Fruit fly (Drosophila melanogaster): ENCODE data around the gene MCTS1.

- no peak for TF ChIP-seq CG8478 (optimal IDR thresholded peaks at IDR 0.05)
- no peak for TF ChIP-seq CTCF (optimal IDR thresholded peaks at IDR 0.05)
Observed at dm6 chrX:6039431-6040016, 1.8 kb downstream of the MCTS1 start, which contains the start of gene CG5937.
